Fruit fly (Drosophila melanogaster): ENCODE data around the gene CG14013.

Gene CG14013

dm6 chr2L:5546518-5547287 is 6.9 kb downstream of the CG14013 start, which contains the start of gene Oscillin:
TSS of gene Oscillin (plus strand) at chr2L:5547086.
- peak; percentile 61 for TF ChIP-seq fd96Ca (GFP tag; IDR thresholded peaks at IDR 0.05)
- TF ChIP-seq CG12605 (GFP tag; IDR thresholded peaks at IDR 0.05) = peak; percentile 75
- TF ChIP-seq rn (GFP tag; IDR thresholded peaks at IDR 0.05) = peak; percentile 55; the same call in 1 of the 2 replicates
- peak; percentile 65 for TF ChIP-seq Snoo (tag; optimal IDR thresholded peaks at IDR 0.05)
- TF ChIP-seq EcR (GFP tag; optimal IDR thresholded peaks at IDR 0.05) = peak; percentile 100
- TF ChIP-seq CG13204 (GFP tag; optimal IDR thresholded peaks at IDR 0.05) = no peak
- peak; percentile 79 for TF ChIP-seq CG32121 (GFP tag; IDR thresholded peaks at IDR 0.05)
- peak; percentile 85 for TF ChIP-seq CG8159 (tag; optimal IDR thresholded peaks at IDR 0.05)
- no peak for TF ChIP-seq D1 (tag; optimal IDR thresholded peaks at IDR 0.05)
- peak; percentile 77 for TF ChIP-seq CG8301 (tag; optimal IDR thresholded peaks at IDR 0.05)
- peak; percentile 4 for TF ChIP-seq CG34367 (tag; optimal IDR thresholded peaks at IDR 0.05)
- 0 out of 2 replicates have a peak, but pooled peaks have one; percentile 34 for TF ChIP-seq Ets98B (GFP tag; IDR thresholded peaks at IDR 0.05)
- TF ChIP-seq CG9948 (tag; optimal IDR thresholded peaks at IDR 0.05) = peak; percentile 56
- peak; percentile 89 for TF ChIP-seq CG14655 (GFP tag; optimal IDR thresholded peaks at IDR 0.05)
- TF ChIP-seq Pif1A (GFP tag; optimal IDR thresholded peaks at IDR 0.05) = peak; percentile 67
- TF ChIP-seq CG4496 (GFP tag; IDR thresholded peaks at IDR 0.05) = peak; percentile 46; the same call in 1 of the 3 replicates
- TF ChIP-seq CG17806 (tag; optimal IDR thresholded peaks at IDR 0.05) = peak; percentile 76
- TF ChIP-seq CG15710 (tag; optimal IDR thresholded peaks at IDR 0.05) = peak; percentile 29
- no peak for TF ChIP-seq CG10348 (GFP tag; IDR thresholded peaks at IDR 0.05)
- no peak for TF ChIP-seq gl (tag; optimal IDR thresholded peaks at IDR 0.05)
- peak; percentile 73 for TF ChIP-seq Pif1B (GFP tag; optimal IDR thresholded peaks at IDR 0.05)

- TF ChIP-seq CG13204 (GFP tag; optimal IDR thresholded peaks at IDR 0.05) (peak; percentile 25), Snoo (tag; optimal IDR thresholded peaks at IDR 0.05) (no peak), CG8301 (tag; optimal IDR thresholded peaks at IDR 0.05) (no peak), gl (tag; optimal IDR thresholded peaks at IDR 0.05) (peak; percentile 5)
Measured at dm6 chr2L:5546207-5546517, 7.5 kb downstream of the CG14013 start.

- no peak for TF ChIP-seq Pif1B (GFP tag; optimal IDR thresholded peaks at IDR 0.05)
- peak; percentile 25 for TF ChIP-seq CG17806 (tag; optimal IDR thresholded peaks at IDR 0.05)
- TF ChIP-seq D1 (tag; optimal IDR thresholded peaks at IDR 0.05) = no peak
- TF ChIP-seq EcR (GFP tag; optimal IDR thresholded peaks at IDR 0.05) = peak; percentile 58
- peak; percentile 70; the same call in 1 of the 3 replicates for TF ChIP-seq fd96Ca (GFP tag; IDR thresholded peaks at IDR 0.05)
- peak; percentile 80 for TF ChIP-seq CG4496 (GFP tag; IDR thresholded peaks at IDR 0.05)
- TF ChIP-seq CG32121 (GFP tag; IDR thresholded peaks at IDR 0.05) = peak; percentile 82
- peak; percentile 8 for TF ChIP-seq Snoo (tag; optimal IDR thresholded peaks at IDR 0.05)
- no peak for TF ChIP-seq rn (GFP tag; IDR thresholded peaks at IDR 0.05)
- TF ChIP-seq Ets98B (GFP tag; IDR thresholded peaks at IDR 0.05) = peak; percentile 63; the same call in 1 of the 2 replicates
- TF ChIP-seq gl (tag; optimal IDR thresholded peaks at IDR 0.05) = no peak
- no peak for TF ChIP-seq Pif1A (GFP tag; optimal IDR thresholded peaks at IDR 0.05)
- no peak for TF ChIP-seq CG14655 (GFP tag; optimal IDR thresholded peaks at IDR 0.05)
Measured at dm6 chr2L:5542944-5543515, 10.6 kb downstream of the CG14013 start.

- TF ChIP-seq Pif1A (GFP tag; optimal IDR thresholded peaks at IDR 0.05) (no peak), EcR (GFP tag; optimal IDR thresholded peaks at IDR 0.05) (no peak), CG4496 (GFP tag; IDR thresholded peaks at IDR 0.05) (no peak), rn (GFP tag; IDR thresholded peaks at IDR 0.05) (no peak), CG15710 (tag; optimal IDR thresholded peaks at IDR 0.05) (no peak), CG32121 (GFP tag; IDR thresholded peaks at IDR 0.05) (no peak), CG12605 (GFP tag; IDR thresholded peaks at IDR 0.05) (no peak), CG8159 (tag; optimal IDR thresholded peaks at IDR 0.05) (no peak), fd96Ca (GFP tag; IDR thresholded peaks at IDR 0.05) (no peak), D1 (tag; optimal IDR thresholded peaks at IDR 0.05) (no peak), CG17806 (tag; optimal IDR thresholded peaks at IDR 0.05) (no peak), CG8301 (tag; optimal IDR thresholded peaks at IDR 0.05) (no peak), gl (tag; optimal IDR thresholded peaks at IDR 0.05) (no peak)
Measured at dm6 chr2L:5541935-5542685, 11.5 kb downstream of the CG14013 start, which contains the start of the genes Hel25E and Lam. TSS of gene Hel25E (minus strand) at chr2L:5542314. TSS of gene Lam (plus strand) at chr2L:5542480.

- no peak for TF ChIP-seq CG34367 (tag; optimal IDR thresholded peaks at IDR 0.05)
- TF ChIP-seq Snoo (tag; optimal IDR thresholded peaks at IDR 0.05) = no peak
- TF ChIP-seq CG8159 (tag; optimal IDR thresholded peaks at IDR 0.05) = no peak
- TF ChIP-seq CG12605 (GFP tag; IDR thresholded peaks at IDR 0.05) = no peak
- TF ChIP-seq EcR (GFP tag; optimal IDR thresholded peaks at IDR 0.05) = no peak
Measured at dm6 chr2L:5539034-5539433, 14.6 kb downstream of the CG14013 start, which contains the start of gene CG14015. TSS of gene CG14015 (minus strand) at chr2L:5539196.

- TF ChIP-seq Ets98B (GFP tag; IDR thresholded peaks at IDR 0.05) (no peak), CG9948 (tag; optimal IDR thresholded peaks at IDR 0.05) (no peak), CG12605 (GFP tag; IDR thresholded peaks at IDR 0.05) (no peak), EcR (GFP tag; optimal IDR thresholded peaks at IDR 0.05) (no peak), CG32121 (GFP tag; IDR thresholded peaks at IDR 0.05) (no peak), CG8301 (tag; optimal IDR thresholded peaks at IDR 0.05) (no peak), CG34367 (tag; optimal IDR thresholded peaks at IDR 0.05) (no peak), Pif1A (GFP tag; optimal IDR thresholded peaks at IDR 0.05) (no peak), gl (tag; optimal IDR thresholded peaks at IDR 0.05) (no peak), Snoo (tag; optimal IDR thresholded peaks at IDR 0.05) (no peak), CG13204 (GFP tag; optimal IDR thresholded peaks at IDR 0.05) (no peak), CG4496 (GFP tag; IDR thresholded peaks at IDR 0.05) (no peak)
Measured at dm6 chr2L:5537063-5537462, 16.6 kb downstream of the CG14013 start.

Measured in whole organism, pupa.